Fruit fly (Drosophila melanogaster) whole organism, embryonic: ENCODE data around the gene Cat.

ENCODE experiments used
- Bdp1 ChIP-seq: fragments of 200-800 bp; sonication (Bioruptor generic); optimal IDR thresholded peaks from 3 replicates; lab custom pipeline; 2016; ENCODE audit warnings: missing biosample characterization, missing genetic modification characterization
- CG10462 ChIP-seq: fragments of 200-800 bp; sonication (Bioruptor generic); optimal IDR thresholded peaks from 2 replicates; lab custom pipeline; 2016; ENCODE audit warnings: missing biosample characterization, missing genetic modification characterization
- CG12236 ChIP-seq: fragments of 200-800 bp; sonication (Bioruptor generic); optimal IDR thresholded peaks from 2 replicates; lab custom pipeline; 2016; ENCODE audit warnings: missing biosample characterization, missing genetic modification characterization
- CG12299 ChIP-seq: fragments of 200-800 bp; sonication (Bioruptor generic); optimal IDR thresholded peaks from 2 replicates; lab custom pipeline; 2018; ENCODE audit warnings: missing biosample characterization, mild to moderate bottlenecking, missing genetic modification characterization
- CG1233 ChIP-seq: fragments of 200-800 bp; sonication (Bioruptor generic); optimal IDR thresholded peaks from 4 replicates; lab custom pipeline; 2018; ENCODE audit warnings: missing biosample characterization, mild to moderate bottlenecking, missing genetic modification characterization
- CG12744 ChIP-seq: fragments of 200-800 bp; sonication (Bioruptor generic); optimal IDR thresholded peaks from 2 replicates; lab custom pipeline; 2016; ENCODE audit warnings: missing biosample characterization, missing genetic modification characterization
- CG13287 ChIP-seq: fragments of 200-800 bp; sonication (Bioruptor generic); IDR thresholded peaks from 2 replicates; pipeline ENCODE4 v1.3.6; 2022; ENCODE audit warnings: missing biosample characterization, missing genetic modification characterization; ENCODE audit not compliant: partially characterized antibody
- CG16813 ChIP-seq: fragments of 200-800 bp; sonication (Bioruptor generic); IDR thresholded peaks from 3 replicates; pipeline ENCODE4 v1.3.6; 2022; ENCODE audit warnings: missing biosample characterization, missing genetic modification characterization; ENCODE audit not compliant: partially characterized antibody
- CG17385 ChIP-seq: fragments of 200-800 bp; sonication (Bioruptor generic); optimal IDR thresholded peaks from 3 replicates; lab custom pipeline; 2018; ENCODE audit warnings: missing biosample characterization, mild to moderate bottlenecking, missing genetic modification characterization
- CG1832 ChIP-seq: fragments of 200-800 bp; sonication (Bioruptor generic); optimal IDR thresholded peaks from 2 replicates; lab custom pipeline; 2017; ENCODE audit warnings: missing biosample characterization, mild to moderate bottlenecking, missing genetic modification characterization, inconsistent platforms
- CG34224 ChIP-seq: fragments of 200-800 bp; sonication (Bioruptor generic); IDR thresholded peaks from 3 replicates; pipeline ENCODE4 v1.3.6; 2022; ENCODE audit warnings: missing biosample characterization, missing genetic modification characterization; ENCODE audit not compliant: partially characterized antibody
- CG3847 ChIP-seq: fragments of 200-800 bp; sonication (Bioruptor generic); IDR thresholded peaks from 2 replicates; pipeline ENCODE4 v1.3.6; 2022; ENCODE audit warnings: missing biosample characterization, missing genetic modification characterization
- CG4360 ChIP-seq: fragments of 200-800 bp; sonication (Bioruptor generic); IDR thresholded peaks from 2 replicates; pipeline ENCODE4 v1.3.6; 2022; ENCODE audit warnings: missing biosample characterization, missing genetic modification characterization
- CG6175 ChIP-seq: fragments of 200-800 bp; sonication (Bioruptor generic); IDR thresholded peaks from 3 replicates; pipeline ENCODE4 v1.3.6; 2022; ENCODE audit warnings: missing biosample characterization, missing genetic modification characterization
- CG8944 ChIP-seq: fragments of 200-800 bp; sonication (Bioruptor generic); optimal IDR thresholded peaks from 3 replicates; lab custom pipeline; 2016; ENCODE audit warnings: missing biosample characterization, missing genetic modification characterization
- CkIIα-i1 ChIP-seq: fragments of 200-800 bp; sonication (Bioruptor generic); IDR thresholded peaks from 2 replicates; pipeline ENCODE4 v1.3.6; 2022; ENCODE audit warnings: missing biosample characterization, missing genetic modification characterization
- Hr3 ChIP-seq: fragments of 200-800 bp; sonication (Bioruptor generic); optimal IDR thresholded peaks from 3 replicates; lab custom pipeline; 2016; ENCODE audit warnings: missing biosample characterization, missing genetic modification characterization
- Lhr ChIP-seq: fragments of 200-800 bp; sonication (Bioruptor generic); optimal IDR thresholded peaks from 3 replicates; lab custom pipeline; 2017; ENCODE audit warnings: mild to moderate bottlenecking, missing biosample characterization, missing genetic modification reagents, missing genetic modification characterization
- MBD-R2 ChIP-seq: fragments of 200-800 bp; sonication (Bioruptor generic); IDR thresholded peaks from 2 replicates; pipeline ENCODE4 v1.3.6; 2022; ENCODE audit warnings: missing biosample characterization, missing genetic modification characterization
- Med ChIP-seq: fragments of 200-800 bp; sonication (Bioruptor generic); peaks from one replicate; lab custom pipeline; 2016; ENCODE audit warnings: missing biosample characterization, missing genetic modification characterization, mild to moderate bottlenecking, inconsistent platforms, moderate library complexity
- Six4 ChIP-seq: fragments of 200-800 bp; sonication (Bioruptor generic); optimal IDR thresholded peaks from 2 replicates; lab custom pipeline; 2016; ENCODE audit warnings: missing biosample characterization, missing genetic modification characterization
- chinmo ChIP-seq: fragments of 200-800 bp; sonication (Bioruptor generic); IDR thresholded peaks from 4 replicates; pipeline ENCODE4 v1.3.6; 2022; ENCODE audit warnings: missing biosample characterization, missing genetic modification characterization; ENCODE audit not compliant: partially characterized antibody
- danr ChIP-seq: fragments of 200-800 bp; sonication (Bioruptor generic); IDR thresholded peaks from 2 replicates; pipeline ENCODE4 v1.3.6; 2022; ENCODE audit warnings: missing biosample characterization, missing genetic modification characterization
- emc ChIP-seq: fragments of 200-800 bp; sonication (Bioruptor generic); optimal IDR thresholded peaks from 2 replicates; lab custom pipeline; 2016; ENCODE audit warnings: missing biosample characterization, missing genetic modification characterization
- fd102C ChIP-seq: fragments of 200-800 bp; sonication (Bioruptor generic); optimal IDR thresholded peaks from 2 replicates; lab custom pipeline; 2018; ENCODE audit warnings: missing biosample characterization, mild to moderate bottlenecking, missing genetic modification characterization, moderate library complexity
- fd64A ChIP-seq: fragments of 200-800 bp; sonication (Bioruptor generic); optimal IDR thresholded peaks from 3 replicates; lab custom pipeline; 2018; ENCODE audit warnings: missing biosample characterization, mild to moderate bottlenecking, missing genetic modification characterization
- grn ChIP-seq: fragments of 200-800 bp; sonication (Bioruptor generic); optimal IDR thresholded peaks from 3 replicates; lab custom pipeline; 2017; ENCODE audit warnings: missing biosample characterization, missing genetic modification characterization
- mirr ChIP-seq: fragments of 200-800 bp; sonication (Bioruptor generic); optimal IDR thresholded peaks from 3 replicates; lab custom pipeline; 2018; ENCODE audit warnings: missing biosample characterization, mild to moderate bottlenecking, missing genetic modification characterization
- nau ChIP-seq: fragments of 200-800 bp; sonication (Bioruptor generic); optimal IDR thresholded peaks from 3 replicates; lab custom pipeline; 2017; ENCODE audit warnings: missing biosample characterization, mild to moderate bottlenecking, missing genetic modification characterization, missing genetic modification reagents
- ranshi ChIP-seq: fragments of 200-800 bp; sonication (Bioruptor generic); IDR thresholded peaks from 2 replicates; pipeline ENCODE4 v1.3.6; 2022; ENCODE audit warnings: missing biosample characterization, missing genetic modification characterization
- rib ChIP-seq: fragments of 200-800 bp; sonication (Bioruptor generic); IDR thresholded peaks from 2 replicates; pipeline ENCODE4 v1.3.6; 2022; ENCODE audit warnings: missing biosample characterization, missing genetic modification characterization
- sd ChIP-seq: fragments of 200-800 bp; sonication (Bioruptor generic); optimal IDR thresholded peaks from 3 replicates; lab custom pipeline; 2018; ENCODE audit warnings: missing biosample characterization, mild to moderate bottlenecking, missing genetic modification characterization, moderate library complexity
- sens ChIP-seq: fragments of 200-800 bp; sonication (Bioruptor generic); peaks from one replicate; lab custom pipeline; 2016; ENCODE audit warnings: missing biosample characterization, missing genetic modification characterization
- sisA ChIP-seq: fragments of 200-800 bp; sonication (Bioruptor generic); IDR thresholded peaks from 2 replicates; pipeline ENCODE4 v1.3.6; 2022; ENCODE audit warnings: missing biosample characterization, missing genetic modification characterization
- sqz ChIP-seq: fragments of 200-800 bp; sonication (Bioruptor generic); optimal IDR thresholded peaks from 3 replicates; lab custom pipeline; 2018; ENCODE audit warnings: missing biosample characterization, mild to moderate bottlenecking, missing genetic modification characterization
- twi ChIP-seq: fragments of 200-800 bp; optimal IDR thresholded peaks from 2 replicates; lab custom pipeline; 2019; ENCODE audit warnings: missing biosample characterization, mild to moderate bottlenecking, missing genetic modification characterization, moderate library complexity
- vvl ChIP-seq: fragments of 200-800 bp; sonication (Bioruptor generic); IDR thresholded peaks from 2 replicates; pipeline ENCODE4 v1.3.6; 2022; ENCODE audit warnings: missing biosample characterization, missing genetic modification characterization

The Cat gene

dm6 chr3L:18813963-18814647 lies 8.3 kb upstream of the Cat start (continued):
- TF ChIP-seq CG1832 (GFP tag; lab: Kevin White, UChicago) (no peak), chinmo (GFP tag; lab: Robert Waterston, UW) (peak; percentile 92; the same call in 3 of the 4 replicates), CG4360 (GFP tag; lab: Robert Waterston, UW) (peak; percentile 79), MBD-R2 (GFP tag; lab: Robert Waterston, UW) (no peak; the same call in 1 of the 2 replicates), CG12299 (peak; percentile 5), CG16813 (GFP tag; lab: Robert Waterston, UW) (no peak), CG6175 (GFP tag; lab: Robert Waterston, UW) (no peak), nau (GFP tag; lab: Kevin White, UChicago) (no peak), ranshi (GFP tag; lab: Robert Waterston, UW) (peak; percentile 55; the same call in 1 of the 2 replicates), emc (no peak), CG3847 (GFP tag; lab: Robert Waterston, UW) (no peak), grn (GFP tag; lab: Kevin White, UChicago) (peak; percentile 80), sens (peak; percentile 96), CkIIα-i1 (no peak), CG34224 (GFP tag; lab: Robert Waterston, UW) (peak; percentile 53; the same call in 1 of the 3 replicates), danr (GFP tag; lab: Robert Waterston, UW) (no peak), CG12744 (peak; percentile 65), Six4 (GFP tag; lab: Kevin White, UChicago) (peak; percentile 27), fd64A (GFP tag; lab: Kevin White, UChicago) (peak; percentile 85), CG17385 (GFP tag; lab: Kevin White, UChicago) (peak; percentile 57), Lhr (GFP tag; lab: Kevin White, UChicago) (no peak), sd (tag; lab: Kevin White, UChicago) (peak; percentile 90), mirr (GFP tag; lab: Kevin White, UChicago) (peak; percentile 87), sqz (peak; percentile 99), CG1233 (GFP tag; lab: Kevin White, UChicago) (peak; percentile 64), CG8944 (GFP tag; lab: Kevin White, UChicago) (no peak), CG12236 (GFP tag; lab: Kevin White, UChicago) (peak; percentile 48), fd102C (GFP tag; lab: Kevin White, UChicago) (peak; percentile 20), rib (GFP tag; lab: Robert Waterston, UW) (peak; percentile 77)

DNA sequence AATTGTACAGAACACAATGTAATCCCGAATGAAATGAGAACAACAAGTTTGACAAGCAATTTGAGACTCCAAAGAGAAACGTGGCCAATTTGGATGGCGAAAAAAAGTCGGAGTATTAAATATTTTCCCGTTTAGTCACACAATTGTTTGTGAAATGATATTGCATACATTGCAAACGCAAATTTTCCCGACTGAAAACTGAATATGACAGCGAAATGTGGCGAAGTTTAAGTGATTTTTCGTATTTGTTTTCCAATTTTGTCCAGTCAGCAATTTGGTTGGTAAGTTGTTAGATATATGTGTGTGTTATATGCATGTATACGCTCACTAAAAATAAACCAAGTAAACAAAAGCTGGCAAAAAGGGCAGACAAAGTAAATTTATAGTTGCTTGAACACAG lies 6.2 kb upstream of the Cat start:
- TF ChIP-seq twi (no peak), CG13287 (GFP tag; lab: Robert Waterston, UW) (no peak), sisA (GFP tag; lab: Robert Waterston, UW) (no peak), CG10462 (GFP tag; lab: Kevin White, UChicago) (no peak), Hr3 (GFP tag; lab: Kevin White, UChicago) (no peak)
- TF ChIP-seq, all 482 proteins: peak for 0

DNA sequence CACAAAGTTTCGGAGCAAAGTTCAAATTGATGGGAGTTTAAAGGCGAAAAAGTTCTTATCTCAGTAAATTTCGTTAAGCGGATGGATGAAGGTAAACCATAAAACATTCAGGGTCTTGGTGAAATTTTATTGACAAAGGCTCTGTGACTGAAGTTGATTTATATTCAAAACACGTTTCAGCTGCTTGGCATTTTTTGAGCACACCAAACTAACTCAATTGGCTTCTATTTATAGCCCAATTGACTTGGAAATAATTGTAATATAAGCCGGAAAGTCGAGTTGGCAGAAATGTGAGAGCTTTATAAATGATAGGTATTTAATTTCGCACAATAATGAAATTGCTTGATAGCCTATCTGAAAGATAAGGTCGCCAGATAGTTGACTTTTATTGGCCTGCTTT lies 5.7 kb upstream of the Cat start:
- TF ChIP-seq Bdp1 (GFP tag; lab: Kevin White, UChicago) (no peak), vvl (GFP tag; lab: Robert Waterston, UW) (no peak), Med (GFP tag; lab: Kevin White, UChicago) (peak; percentile 66)
- TF ChIP-seq, all 482 proteins: peak for 1
